Worm (Caenorhabditis elegans) whole organism, midembryonic: ENCODE measurements around the gene srbc-54.

Experiments
- T22C8.4 ChIP-seq: fragments of 200-800 bp; sonication (Bioruptor generic); IDR thresholded peaks from 2 replicates; pipeline ENCODE4 v1.3.6; 2022; ENCODE audit warnings: missing genetic modification characterization, missing compliant biosample characterization
- cog-1 ChIP-seq: sonication (generic microtip); optimal IDR thresholded peaks from 2 replicates; lab custom pipeline; 2016; ENCODE audit warnings: missing genetic modification characterization, missing compliant biosample characterization
- flt-1 ChIP-seq: fragments of 200-800 bp; sonication (Bioruptor generic); IDR thresholded peaks from 2 replicates; pipeline ENCODE4 v1.3.6; 2022; ENCODE audit warnings: missing genetic modification characterization, missing compliant biosample characterization
- klf-2 ChIP-seq: fragments of 200-800 bp; sonication (Bioruptor generic); conservative IDR thresholded peaks from 2 replicates; pipeline ENCODE4 v1.3.6; 2022; ENCODE audit warnings: missing genetic modification reagents, missing genetic modification characterization, missing compliant biosample characterization
- med-1 ChIP-seq: sonication (generic microtip); optimal IDR thresholded peaks from 2 replicates; lab custom pipeline; 2017; ENCODE audit warnings: missing genetic modification characterization, mild to moderate bottlenecking, missing compliant biosample characterization, antibody characterized with exemption, missing genetic modification reagents; ENCODE audit not compliant: insufficient read depth
- ref-1 ChIP-seq: fragments of 200-800 bp; sonication (Bioruptor generic); conservative IDR thresholded peaks from 2 replicates; pipeline ENCODE4 v1.3.6; 2022; ENCODE audit warnings: missing genetic modification reagents, missing genetic modification characterization, missing compliant biosample characterization
- tab-1 ChIP-seq: fragments of 200-800 bp; sonication (Bioruptor generic); IDR thresholded peaks from 2 replicates; pipeline ENCODE4 v1.3.6; 2022; ENCODE audit warnings: missing genetic modification characterization, missing compliant biosample characterization
- ztf-23 ChIP-seq: fragments of 200-800 bp; sonication (Bioruptor generic); IDR thresholded peaks from 2 replicates; pipeline ENCODE4 v1.3.6; 2022; ENCODE audit warnings: missing genetic modification reagents, missing genetic modification characterization, missing compliant biosample characterization
- ztf-29 ChIP-seq: fragments of 200-800 bp; sonication (Bioruptor generic); IDR thresholded peaks from 2 replicates; pipeline ENCODE4 v1.3.6; 2022; ENCODE audit warnings: missing genetic modification reagents, missing genetic modification characterization, missing compliant biosample characterization

srbc-54 gene

DNA sequence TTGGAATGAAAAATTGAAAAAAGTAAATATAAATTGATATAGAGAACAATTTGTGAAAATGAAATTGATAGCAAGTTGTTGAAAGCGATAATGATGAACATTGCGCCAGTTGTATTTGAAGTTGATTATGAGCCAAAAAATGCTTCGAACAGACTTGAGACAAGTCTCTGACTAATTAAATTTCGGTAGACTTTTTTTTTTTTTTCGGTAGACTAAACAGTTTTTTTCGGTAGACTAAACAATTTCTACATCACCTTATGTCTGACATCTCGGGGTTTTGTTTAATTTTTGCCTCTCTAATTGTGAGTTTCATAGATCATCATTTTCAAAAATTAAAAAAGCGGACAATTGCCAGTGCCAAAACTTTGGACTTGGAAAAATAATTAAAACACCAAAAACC, at the start of gene srbc-54:
Gene srbc-54 (minus strand): TSS at position 101 of the 400 bp plus-strand sequence.
- no peak for TF ChIP-seq ref-1 (GFP tag; lab: Robert Waterston, UW)
- TF ChIP-seq ztf-29 (GFP tag; lab: Robert Waterston, UW), result no peak
- TF ChIP-seq flt-1 (GFP tag; lab: Robert Waterston, UW), result no peak
- TF ChIP-seq cog-1 (tag; lab: Kevin White, UChicago), result no peak
- TF ChIP-seq med-1 (GFP tag; lab: Kevin White, UChicago), result no peak
- TF ChIP-seq tab-1, result no peak
- TF ChIP-seq T22C8.4 (GFP tag; lab: Robert Waterston, UW), result no peak
- TF ChIP-seq ztf-23 (GFP tag; lab: Robert Waterston, UW), result no peak
- no peak for TF ChIP-seq klf-2 (GFP tag; lab: Robert Waterston, UW)

DNA sequence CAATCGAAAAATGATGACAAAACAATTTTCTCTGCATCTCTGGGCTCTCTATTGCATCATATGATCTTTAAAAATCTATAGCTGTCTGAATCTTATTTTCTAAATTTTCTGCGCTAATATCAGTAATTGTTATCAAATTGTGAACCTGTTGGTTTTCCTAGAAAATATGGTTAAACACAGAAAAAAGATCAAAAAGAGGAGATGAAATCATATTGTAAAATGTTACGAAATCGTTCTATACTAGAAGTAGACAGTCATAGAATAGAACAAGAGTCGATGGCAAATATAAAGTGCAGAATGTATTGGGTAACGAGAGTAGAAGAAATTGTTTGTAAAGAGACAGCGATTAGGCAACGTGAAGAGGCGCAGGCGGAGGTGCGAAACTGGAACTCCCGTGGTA, 47.2 kb upstream of the srbc-54 start:
- no peak for TF ChIP-seq T22C8.4 (GFP tag; lab: Robert Waterston, UW)
- TF ChIP-seq flt-1 (GFP tag; lab: Robert Waterston, UW), result no peak
- TF ChIP-seq ztf-23 (GFP tag; lab: Robert Waterston, UW), result no peak
- no peak for TF ChIP-seq med-1 (GFP tag; lab: Kevin White, UChicago)
- TF ChIP-seq cog-1 (tag; lab: Kevin White, UChicago), result no peak
- TF ChIP-seq ref-1 (GFP tag; lab: Robert Waterston, UW), result no peak
- no peak for TF ChIP-seq klf-2 (GFP tag; lab: Robert Waterston, UW)
- TF ChIP-seq ztf-29 (GFP tag; lab: Robert Waterston, UW), result no peak
- TF ChIP-seq tab-1, result no peak

DNA sequence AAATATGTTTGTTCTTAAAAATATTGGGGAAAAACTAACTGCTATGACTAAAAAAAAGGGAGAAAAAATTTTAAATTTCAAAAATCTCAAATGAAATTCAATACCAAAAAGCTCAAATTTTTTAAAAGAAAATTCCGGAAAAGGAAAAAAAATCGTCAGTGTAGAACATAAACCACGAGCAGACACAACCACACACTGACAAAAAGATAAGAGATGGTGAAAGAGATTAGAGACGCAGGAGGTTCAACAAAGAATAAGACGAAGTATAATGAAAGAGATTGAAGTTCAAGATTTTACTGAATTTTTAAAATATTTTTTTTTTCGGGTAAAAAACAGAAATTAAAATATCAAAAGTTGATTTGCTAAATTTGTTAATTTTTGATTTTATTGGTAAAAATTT, 46.5 kb upstream of the srbc-54 start:
- TF ChIP-seq klf-2 (GFP tag; lab: Robert Waterston, UW) (no peak), tab-1 (no peak), T22C8.4 (GFP tag; lab: Robert Waterston, UW) (no peak), ref-1 (GFP tag; lab: Robert Waterston, UW) (no peak), ztf-23 (GFP tag; lab: Robert Waterston, UW) (no peak), ztf-29 (GFP tag; lab: Robert Waterston, UW) (no peak), cog-1 (tag; lab: Kevin White, UChicago) (no peak), med-1 (GFP tag; lab: Kevin White, UChicago) (no peak), flt-1 (GFP tag; lab: Robert Waterston, UW) (no peak)

DNA sequence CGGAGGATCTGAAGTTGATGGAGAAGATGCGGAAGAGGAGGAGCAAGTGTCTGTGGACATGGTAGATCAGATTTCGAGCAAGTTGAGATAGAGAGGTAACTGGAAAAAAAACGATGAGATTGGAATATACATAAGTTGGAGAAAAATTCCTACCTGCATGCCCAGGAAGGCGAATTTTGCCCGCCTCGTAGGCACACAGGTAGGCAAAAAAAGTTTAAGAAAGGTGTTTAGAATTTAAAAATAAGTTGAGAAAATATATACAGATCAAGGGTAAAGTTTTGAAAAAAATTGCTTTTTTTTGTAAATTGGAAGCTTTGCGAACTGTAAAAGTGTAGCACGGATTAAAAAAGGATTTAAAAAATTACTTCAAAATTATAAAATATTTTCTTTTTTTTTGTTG, 46.0 kb upstream of the srbc-54 start, which contains the start of gene nhr-84:
Gene nhr-84 (minus strand): TSS at position 101 of the 400 bp plus-strand sequence.
- TF ChIP-seq ref-1 (GFP tag; lab: Robert Waterston, UW), result no peak
- no peak for TF ChIP-seq klf-2 (GFP tag; lab: Robert Waterston, UW)
- TF ChIP-seq tab-1, result no peak
- no peak for TF ChIP-seq med-1 (GFP tag; lab: Kevin White, UChicago)
- no peak for TF ChIP-seq T22C8.4 (GFP tag; lab: Robert Waterston, UW)
- TF ChIP-seq cog-1 (tag; lab: Kevin White, UChicago), result no peak
- TF ChIP-seq ztf-29 (GFP tag; lab: Robert Waterston, UW), result no peak
- no peak for TF ChIP-seq ztf-23 (GFP tag; lab: Robert Waterston, UW)
- no peak for TF ChIP-seq flt-1 (GFP tag; lab: Robert Waterston, UW)

DNA sequence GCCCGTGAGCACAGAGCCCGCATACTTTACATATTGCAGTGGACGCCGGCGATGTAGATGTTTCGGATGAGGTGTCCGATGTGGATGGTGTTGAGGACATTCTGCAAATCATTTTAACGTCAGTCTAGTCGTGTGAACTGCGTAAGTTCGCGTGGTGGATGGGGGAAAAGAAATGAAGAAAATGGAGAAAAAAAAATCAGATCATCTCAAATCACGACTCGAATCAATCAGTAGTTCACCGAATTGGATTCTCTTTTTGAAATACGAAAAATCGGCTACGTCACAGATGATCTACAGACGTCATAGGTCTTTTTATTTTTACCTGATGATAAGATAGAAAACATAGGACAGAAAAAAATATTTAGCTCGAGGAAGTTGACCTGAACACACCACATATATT, 42.8 kb upstream of the srbc-54 start, which contains the start of gene nhr-102:
Gene nhr-102 (minus strand): TSS at position 101 of the 400 bp plus-strand sequence.
- no peak for TF ChIP-seq T22C8.4 (GFP tag; lab: Robert Waterston, UW)
- no peak for TF ChIP-seq ztf-23 (GFP tag; lab: Robert Waterston, UW)

DNA sequence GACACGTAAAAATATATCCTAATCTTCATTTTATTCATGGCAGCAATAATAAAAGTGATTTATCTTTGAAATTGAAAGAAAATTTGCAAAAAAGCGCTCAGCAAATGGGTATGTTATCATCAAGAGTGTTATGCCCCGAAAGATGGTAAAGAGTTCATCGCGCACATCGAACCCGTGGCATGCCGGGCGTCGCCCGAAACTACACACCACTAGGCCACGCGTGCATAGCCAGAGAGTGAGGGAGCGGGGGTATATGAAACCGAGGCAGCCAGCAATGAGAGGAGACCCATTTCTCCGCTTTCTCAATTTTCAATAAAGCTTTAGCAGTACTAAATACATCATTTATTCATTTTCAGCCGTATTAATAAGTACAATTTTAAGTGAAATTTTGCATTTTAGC, 40.2 kb upstream of the srbc-54 start:
- TF ChIP-seq tab-1 (peak; percentile 100), med-1 (GFP tag; lab: Kevin White, UChicago) (peak; percentile 91), ztf-29 (GFP tag; lab: Robert Waterston, UW) (peak; percentile 100), klf-2 (GFP tag; lab: Robert Waterston, UW) (peak; percentile 99), ztf-23 (GFP tag; lab: Robert Waterston, UW) (peak; percentile 99), ref-1 (GFP tag; lab: Robert Waterston, UW) (peak; percentile 100), T22C8.4 (GFP tag; lab: Robert Waterston, UW) (peak; percentile 99), cog-1 (tag; lab: Kevin White, UChicago) (peak; percentile 96), flt-1 (GFP tag; lab: Robert Waterston, UW) (peak; percentile 99)

DNA sequence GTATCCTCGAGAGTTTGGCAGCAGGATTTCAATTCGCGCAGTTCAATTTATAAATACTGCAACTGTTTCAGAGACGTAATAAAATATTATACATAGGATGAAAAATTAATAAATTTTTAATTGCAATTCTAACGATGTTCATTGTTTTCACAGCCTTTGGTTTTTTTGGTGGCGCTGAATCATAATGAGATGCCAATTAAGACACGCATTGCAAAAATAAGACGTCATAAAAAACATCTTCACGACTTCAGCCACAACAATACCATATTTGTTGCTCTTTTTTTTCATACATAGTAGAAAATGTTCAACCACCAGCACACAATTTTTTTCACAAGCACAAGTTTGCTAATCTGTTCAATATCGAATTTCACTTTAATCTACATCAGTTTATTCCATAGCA, 38.8 kb upstream of the srbc-54 start, which contains the start of gene str-56:
Gene str-56 (plus strand): TSS at position 301 of the 400 bp plus-strand sequence.
- TF ChIP-seq ztf-23 (GFP tag; lab: Robert Waterston, UW) (no peak), ref-1 (GFP tag; lab: Robert Waterston, UW) (no peak), med-1 (GFP tag; lab: Kevin White, UChicago) (no peak), flt-1 (GFP tag; lab: Robert Waterston, UW) (no peak), T22C8.4 (GFP tag; lab: Robert Waterston, UW) (no peak), ztf-29 (GFP tag; lab: Robert Waterston, UW) (no peak)

DNA sequence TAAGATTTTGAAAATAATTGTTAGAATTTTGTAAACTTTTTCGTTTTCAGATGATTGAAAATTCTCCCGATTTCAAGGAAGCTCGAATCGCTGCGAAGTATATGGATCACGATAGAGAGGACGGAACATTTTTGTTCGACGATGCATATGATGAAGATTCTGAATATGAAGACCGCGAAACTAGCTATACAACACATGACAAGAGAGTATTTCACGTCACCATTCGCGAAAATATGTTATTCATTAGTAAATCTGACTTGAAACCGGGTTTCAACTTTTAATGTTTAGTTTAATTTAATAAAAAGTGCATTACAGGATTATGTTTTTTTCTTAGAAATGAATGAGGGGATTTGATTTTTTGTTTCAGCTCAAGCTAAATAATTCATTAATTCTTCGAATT, 36.8 kb upstream of the srbc-54 start, which contains the start of gene str-57:
Gene str-57 (plus strand): TSS at position 301 of the 400 bp plus-strand sequence.
- TF ChIP-seq klf-2 (GFP tag; lab: Robert Waterston, UW) (no peak), ztf-23 (GFP tag; lab: Robert Waterston, UW) (no peak), ztf-29 (GFP tag; lab: Robert Waterston, UW) (no peak), ref-1 (GFP tag; lab: Robert Waterston, UW) (no peak), med-1 (GFP tag; lab: Kevin White, UChicago) (no peak), T22C8.4 (GFP tag; lab: Robert Waterston, UW) (no peak), cog-1 (tag; lab: Kevin White, UChicago) (no peak), tab-1 (no peak), flt-1 (GFP tag; lab: Robert Waterston, UW) (no peak)

DNA sequence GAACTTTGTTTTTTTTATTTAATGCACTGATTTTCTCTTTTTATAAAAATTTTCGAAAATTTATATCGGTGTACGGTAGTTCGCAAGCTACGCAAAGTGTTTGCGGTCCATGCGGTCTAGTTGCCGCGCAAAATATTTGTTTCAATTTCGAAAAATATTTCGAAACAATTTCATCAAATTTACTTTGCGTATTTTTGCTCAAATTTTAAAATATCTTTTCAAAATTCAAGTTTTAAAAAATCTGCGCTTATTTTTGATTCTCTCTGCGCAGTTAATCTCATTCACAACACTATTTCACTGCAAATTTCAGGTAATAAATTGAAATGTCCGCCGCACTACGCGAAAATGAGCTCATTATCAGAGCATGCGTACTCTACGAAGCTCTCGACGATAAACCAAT, 33.9 kb upstream of the srbc-54 start, which contains the start of gene fbxa-197:
Gene fbxa-197 (plus strand): TSS at position 301 of the 400 bp plus-strand sequence.
- no peak for TF ChIP-seq flt-1 (GFP tag; lab: Robert Waterston, UW)
- TF ChIP-seq klf-2 (GFP tag; lab: Robert Waterston, UW), result no peak
- TF ChIP-seq T22C8.4 (GFP tag; lab: Robert Waterston, UW), result no peak
- TF ChIP-seq cog-1 (tag; lab: Kevin White, UChicago), result no peak
- TF ChIP-seq ztf-23 (GFP tag; lab: Robert Waterston, UW), result no peak
- TF ChIP-seq ztf-29 (GFP tag; lab: Robert Waterston, UW), result no peak
- TF ChIP-seq ref-1 (GFP tag; lab: Robert Waterston, UW), result no peak
- TF ChIP-seq tab-1, result no peak
- TF ChIP-seq med-1 (GFP tag; lab: Kevin White, UChicago), result no peak
